Fruit fly (Drosophila melanogaster) whole organism, wandering third instar larva: ENCODE data around the gene CG44838.

Experiments
- CG9705 ChIP-seq: fragments of 200-800 bp; sonication (Bioruptor generic); optimal IDR thresholded peaks from 2 replicates; lab custom pipeline; 2018; ENCODE audit warnings: missing biosample characterization, mild to moderate bottlenecking, missing genetic modification characterization
- HLH106 ChIP-seq: fragments of 200-800 bp; optimal IDR thresholded peaks from 3 replicates; lab custom pipeline; 2019; ENCODE audit warnings: missing biosample characterization, mild to moderate bottlenecking, missing genetic modification characterization, moderate library complexity
- Hr78 ChIP-seq: fragments of >200 bp; optimal IDR thresholded peaks from 2 replicates; lab custom pipeline; 2017; ENCODE audit warnings: missing biosample characterization, missing genetic modification characterization
- Jra ChIP-seq: sonication (Bioruptor generic); optimal IDR thresholded peaks from 2 replicates; lab custom pipeline; 2016; ENCODE audit warnings: missing biosample characterization, missing genetic modification characterization
- Sp1 ChIP-seq: fragments of 200-800 bp; sonication (Bioruptor generic); optimal IDR thresholded peaks from 3 replicates; lab custom pipeline; 2019; ENCODE audit warnings: missing biosample characterization, mild to moderate bottlenecking, missing genetic modification characterization, moderate library complexity
- dsf ChIP-seq: sonication (Bioruptor generic); optimal IDR thresholded peaks from 2 replicates; lab custom pipeline; 2016; ENCODE audit warnings: missing biosample characterization, missing genetic modification characterization, borderline replicate concordance
- fru ChIP-seq: fragments of 200-800 bp; sonication (Bioruptor generic); optimal IDR thresholded peaks from 3 replicates; lab custom pipeline; 2016; ENCODE audit warnings: missing biosample characterization, mild to moderate bottlenecking, missing genetic modification characterization
- psq ChIP-seq: fragments of 200-800 bp; sonication (Bioruptor generic); optimal IDR thresholded peaks from 3 replicates; lab custom pipeline; 2017; ENCODE audit warnings: missing biosample characterization, mild to moderate bottlenecking, missing genetic modification characterization, moderate library complexity

DNA sequence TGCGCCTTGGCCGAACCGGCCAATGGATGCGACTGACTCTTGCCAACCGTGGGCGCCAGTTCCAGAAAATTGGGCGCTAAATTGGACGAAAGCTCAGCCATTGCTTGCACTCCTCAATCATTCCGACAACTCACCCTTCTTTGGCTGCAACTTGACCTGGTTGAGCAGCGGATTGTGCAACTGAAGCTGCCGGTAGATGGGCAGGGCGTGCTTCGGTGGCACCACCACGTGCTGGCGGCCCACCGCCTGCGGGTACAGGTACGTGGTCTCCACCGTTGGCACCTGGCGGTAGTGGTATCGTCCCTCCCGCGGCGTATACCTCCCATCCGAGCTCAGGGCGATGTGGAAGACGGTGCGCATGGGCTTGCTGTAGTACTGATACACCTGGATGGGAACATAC lies 29.6 kb downstream of the CG44838 start:
- TF ChIP-seq fru (GFP tag; lab: Kevin White, UChicago) (no peak), Sp1 (no peak), Hr78 (GFP tag; lab: Kevin White, UChicago) (no peak), dsf (GFP tag; lab: Kevin White, UChicago) (no peak), CG9705 (no peak), HLH106 (no peak), Jra (GFP tag; lab: Kevin White, UChicago) (no peak), psq (GFP tag; lab: Kevin White, UChicago) (no peak)
